Worm (Caenorhabditis elegans): ENCODE measurements around the gene hse-5.

DNA sequence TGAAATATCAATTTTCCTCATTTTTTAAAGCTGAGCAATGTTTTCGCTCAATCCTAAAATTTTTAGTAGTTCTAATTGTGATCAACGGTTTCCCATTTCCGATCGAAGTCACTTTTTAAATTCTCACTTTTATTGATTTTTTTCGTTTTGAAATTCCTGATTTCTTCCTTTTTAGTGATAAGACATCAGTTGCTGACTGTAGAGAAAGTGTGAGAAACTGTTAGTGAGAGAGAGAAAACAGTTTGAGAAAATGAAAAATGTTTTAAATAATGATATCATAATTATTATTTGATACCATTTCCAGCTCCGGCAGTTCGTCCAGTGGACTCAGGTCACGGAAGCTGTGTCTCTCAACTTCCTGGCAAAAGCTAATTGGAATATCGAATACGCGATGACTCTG is 30.6 kb upstream of the hse-5 start:
- TF ChIP-seq nhr-11 (tag; optimal IDR thresholded peaks at IDR 0.05) = no peak
- no peak for TF ChIP-seq mep-1 (tag; optimal IDR thresholded peaks at IDR 0.05)
- TF ChIP-seq unc-62 (GFP tag; optimal IDR thresholded peaks at IDR 0.05) = no peak
- TF ChIP-seq elt-3 (tag; optimal IDR thresholded peaks at IDR 0.05) = no peak
- TF ChIP-seq mdl-1 (tag; optimal IDR thresholded peaks at IDR 0.05) = no peak
- TF ChIP-seq unc-30 (tag; optimal IDR thresholded peaks at IDR 0.05) = no peak
- no peak for TF ChIP-seq blmp-1 (tag; optimal IDR thresholded peaks at IDR 0.05)
- no peak for TF ChIP-seq fos-1 (tag; optimal IDR thresholded peaks at IDR 0.05)
- TF ChIP-seq rnt-1 (tag; optimal IDR thresholded peaks at IDR 0.05) = no peak
- no peak for TF ChIP-seq egl-27 (tag; optimal IDR thresholded peaks at IDR 0.05)
